Worm (Caenorhabditis elegans) whole organism, mixed stage, embryonic: ENCODE measurements around the gene srab-8.

ENCODE experiments used
- M03D4.4 ChIP-seq: sonication (generic microtip); optimal IDR thresholded peaks from 2 replicates; lab custom pipeline; 2017; ENCODE audit warnings: mild to moderate bottlenecking, missing genetic modification characterization, missing compliant biosample characterization
- bed-3 ChIP-seq: fragments of 200-800 bp; sonication (Bioruptor generic); optimal IDR thresholded peaks from 3 replicates; lab custom pipeline; 2018; ENCODE audit warnings: mild to moderate bottlenecking, missing genetic modification characterization, moderate library complexity, missing compliant biosample characterization
- blmp-1 ChIP-seq: fragments of 150-350 bp; optimal IDR thresholded peaks from 2 replicates; lab custom pipeline; 2014; ENCODE audit warnings: missing biosample characterization, missing genetic modification characterization
- ceh-39 ChIP-seq: fragments of 150-350 bp; optimal IDR thresholded peaks from 2 replicates; lab custom pipeline; 2014; ENCODE audit warnings: missing biosample characterization, missing genetic modification characterization
- ceh-43 ChIP-seq: fragments of 200-800 bp; sonication (Bioruptor generic); optimal IDR thresholded peaks from 2 replicates; lab custom pipeline; 2018; ENCODE audit warnings: mild to moderate bottlenecking, missing genetic modification characterization, moderate library complexity, missing compliant biosample characterization
- ceh-83 ChIP-seq: fragments of 200-800 bp; sonication (Bioruptor generic); optimal IDR thresholded peaks from 2 replicates; lab custom pipeline; 2018; ENCODE audit warnings: mild to moderate bottlenecking, missing genetic modification characterization, missing compliant biosample characterization
- ces-1 ChIP-seq: fragments of 150-350 bp; optimal IDR thresholded peaks from 2 replicates; lab custom pipeline; 2014; ENCODE audit warnings: missing biosample characterization, missing genetic modification reagents, missing genetic modification characterization
- cnd-1 ChIP-seq: fragments of 200-800 bp; sonication (Bioruptor generic); optimal IDR thresholded peaks from 2 replicates; lab custom pipeline; 2018; ENCODE audit warnings: mild to moderate bottlenecking, missing genetic modification characterization, missing compliant biosample characterization
- drap-1 ChIP-seq: fragments of 200-800 bp; sonication (Bioruptor generic); optimal IDR thresholded peaks from 3 replicates; lab custom pipeline; 2018; ENCODE audit warnings: mild to moderate bottlenecking, missing genetic modification characterization, missing compliant biosample characterization
- elt-3 ChIP-seq: fragments of 150-350 bp; optimal IDR thresholded peaks from 2 replicates; lab custom pipeline; 2014; ENCODE audit warnings: missing biosample characterization, missing genetic modification characterization
- flh-1 ChIP-seq: fragments of 200-800 bp; sonication (Bioruptor generic); optimal IDR thresholded peaks from 2 replicates; lab custom pipeline; 2018; ENCODE audit warnings: mild to moderate bottlenecking, missing genetic modification characterization, moderate library complexity, missing compliant biosample characterization
- ham-2 ChIP-seq: fragments of 200-800 bp; sonication (Bioruptor generic); optimal IDR thresholded peaks from 2 replicates; lab custom pipeline; 2018; ENCODE audit warnings: mild to moderate bottlenecking, missing genetic modification characterization, missing compliant biosample characterization
- hlh-1 ChIP-seq: fragments of 150-350 bp; optimal IDR thresholded peaks from 2 replicates; lab custom pipeline; 2014; ENCODE audit warnings: missing biosample characterization, missing genetic modification reagents, missing genetic modification characterization
- lin-13 ChIP-seq: fragments of 150-350 bp; optimal IDR thresholded peaks from 2 replicates; lab custom pipeline; 2014; ENCODE audit warnings: missing biosample characterization, missing genetic modification characterization
- lin-32 ChIP-seq: fragments of 200-800 bp; sonication (Bioruptor generic); optimal IDR thresholded peaks from 2 replicates; lab custom pipeline; 2018; ENCODE audit warnings: mild to moderate bottlenecking, missing genetic modification characterization, missing compliant biosample characterization
- lsy-2 ChIP-seq: fragments of 150-350 bp; optimal IDR thresholded peaks from 2 replicates; lab custom pipeline; 2014; ENCODE audit warnings: missing biosample characterization, missing genetic modification characterization
- mab-5 ChIP-seq: fragments of 150-350 bp; optimal IDR thresholded peaks from 2 replicates; lab custom pipeline; 2014; ENCODE audit warnings: missing biosample characterization, missing genetic modification characterization
- mls-2 ChIP-seq: sonication (generic microtip); optimal IDR thresholded peaks from 2 replicates; lab custom pipeline; 2016; ENCODE audit warnings: mild to moderate bottlenecking, missing genetic modification characterization, moderate library complexity, missing compliant biosample characterization
- nhr-12 ChIP-seq: fragments of 150-350 bp; optimal IDR thresholded peaks from 2 replicates; lab custom pipeline; 2014; ENCODE audit warnings: missing biosample characterization, missing genetic modification characterization
- nhr-2 ChIP-seq: fragments of 150-350 bp; optimal IDR thresholded peaks from 2 replicates; lab custom pipeline; 2014; ENCODE audit warnings: missing biosample characterization, missing genetic modification characterization
- nhr-237 ChIP-seq: fragments of 150-350 bp; optimal IDR thresholded peaks from 2 replicates; lab custom pipeline; 2014; ENCODE audit warnings: missing biosample characterization, missing genetic modification characterization
- nhr-28 ChIP-seq: fragments of 150-350 bp; optimal IDR thresholded peaks from 2 replicates; lab custom pipeline; 2014; ENCODE audit warnings: missing biosample characterization, missing genetic modification characterization
- nhr-76 ChIP-seq: sonication (generic microtip); optimal IDR thresholded peaks from 2 replicates; lab custom pipeline; 2017; ENCODE audit warnings: missing biosample characterization, missing genetic modification characterization
- pha-4 ChIP-seq: fragments of 150-350 bp; optimal IDR thresholded peaks from 2 replicates; lab custom pipeline; 2018; ENCODE audit warnings: missing biosample characterization, missing genetic modification reagents, missing genetic modification characterization
- sem-2 ChIP-seq: fragments of 200-800 bp; sonication (Bioruptor generic); optimal IDR thresholded peaks from 2 replicates; lab custom pipeline; 2018; ENCODE audit warnings: mild to moderate bottlenecking, missing genetic modification characterization, missing compliant biosample characterization
- tbx-8 ChIP-seq: fragments of 200-800 bp; sonication (Bioruptor generic); optimal IDR thresholded peaks from 2 replicates; lab custom pipeline; 2018; ENCODE audit warnings: mild to moderate bottlenecking, missing genetic modification characterization, moderate library complexity, missing compliant biosample characterization
- unc-120 ChIP-seq: sonication (generic microtip); optimal IDR thresholded peaks from 2 replicates; lab custom pipeline; 2017; ENCODE audit warnings: missing genetic modification characterization, missing compliant biosample characterization; ENCODE audit not compliant: poor library complexity, severe bottlenecking
- unc-39 ChIP-seq: fragments of 150-350 bp; optimal IDR thresholded peaks from 2 replicates; lab custom pipeline; 2014; ENCODE audit warnings: missing biosample characterization, missing genetic modification characterization
- zip-8 ChIP-seq: fragments of 150-350 bp; optimal IDR thresholded peaks from 2 replicates; lab custom pipeline; 2014; ENCODE audit warnings: missing biosample characterization, missing genetic modification characterization
- ztf-11 ChIP-seq: fragments of 150-350 bp; optimal IDR thresholded peaks from 2 replicates; lab custom pipeline; 2014; ENCODE audit warnings: missing biosample characterization, missing genetic modification characterization

Gene srab-8

ce11 chrV:3149910-3150428 lies 26.3 kb upstream of the srab-8 start:
- no peak for TF ChIP-seq ceh-39 (tag; lab: Kevin White, UChicago)
- TF ChIP-seq flh-1 (GFP tag; lab: Kevin White, UChicago): no peak
- TF ChIP-seq nhr-76 (tag; lab: Kevin White, UChicago): no peak
- no peak for TF ChIP-seq cnd-1
- no peak for TF ChIP-seq ztf-11 (tag; lab: Kevin White, UChicago)
- TF ChIP-seq mab-5 (tag; lab: Kevin White, UChicago): no peak
- TF ChIP-seq blmp-1: no peak
- no peak for TF ChIP-seq lin-13 (tag; lab: Kevin White, UChicago)
- TF ChIP-seq hlh-1 (tag; lab: Kevin White, UChicago): no peak
- no peak for TF ChIP-seq ham-2 (GFP tag; lab: Kevin White, UChicago)
- no peak for TF ChIP-seq nhr-12 (tag; lab: Kevin White, UChicago)
- no peak for TF ChIP-seq nhr-28 (tag; lab: Kevin White, UChicago)
- TF ChIP-seq bed-3 (GFP tag; lab: Kevin White, UChicago): no peak
- no peak for TF ChIP-seq nhr-237 (tag; lab: Kevin White, UChicago)

DNA sequence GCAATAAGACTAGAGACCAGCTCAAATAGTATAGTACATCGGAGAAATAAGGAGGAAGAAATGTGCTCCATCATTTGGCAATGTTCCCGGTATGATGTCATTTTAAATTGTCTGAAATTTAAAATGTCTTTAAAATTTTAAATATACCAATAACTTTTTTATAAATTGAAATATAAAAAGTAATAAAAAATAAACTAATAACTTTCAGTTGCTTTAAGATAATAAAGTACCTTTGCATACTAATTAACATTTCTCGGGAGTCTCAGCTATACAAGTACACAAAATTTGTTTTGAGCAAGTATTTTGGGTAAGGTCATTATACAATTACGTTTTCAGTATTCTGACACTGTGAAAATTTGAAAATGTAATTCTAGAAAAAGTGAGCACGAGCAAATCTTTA lies 24.4 kb upstream of the srab-8 start, which contains the start of gene srab-6:
TSS of gene srab-6 (minus strand) at position 101 of the 400 bp plus-strand sequence.
- no peak for TF ChIP-seq ceh-39 (tag; lab: Kevin White, UChicago)
- no peak for TF ChIP-seq mab-5 (tag; lab: Kevin White, UChicago)
- TF ChIP-seq elt-3 (tag; lab: Kevin White, UChicago): no peak
- no peak for TF ChIP-seq tbx-8 (GFP tag; lab: Kevin White, UChicago)
- no peak for TF ChIP-seq zip-8
- no peak for TF ChIP-seq M03D4.4 (tag; lab: Kevin White, UChicago)
- no peak for TF ChIP-seq ztf-11 (tag; lab: Kevin White, UChicago)
- TF ChIP-seq lsy-2 (tag; lab: Kevin White, UChicago): no peak
- TF ChIP-seq nhr-28 (tag; lab: Kevin White, UChicago): no peak
- no peak for TF ChIP-seq ces-1 (GFP tag; lab: Kevin White, UChicago)
- TF ChIP-seq flh-1 (GFP tag; lab: Kevin White, UChicago): no peak
- no peak for TF ChIP-seq drap-1 (GFP tag; lab: Kevin White, UChicago)
- TF ChIP-seq hlh-1 (tag; lab: Kevin White, UChicago): no peak

ce11 chrV:3155072-3155471 lies 21.2 kb upstream of the srab-8 start, which contains the start of gene srab-7:
srab-7 (minus strand) TSS chrV:3155172.
- TF ChIP-seq ceh-83 (GFP tag; lab: Kevin White, UChicago) (no peak), ztf-11 (tag; lab: Kevin White, UChicago) (no peak), elt-3 (tag; lab: Kevin White, UChicago) (no peak), mls-2 (tag; lab: Kevin White, UChicago) (no peak), ham-2 (GFP tag; lab: Kevin White, UChicago) (no peak)

DNA sequence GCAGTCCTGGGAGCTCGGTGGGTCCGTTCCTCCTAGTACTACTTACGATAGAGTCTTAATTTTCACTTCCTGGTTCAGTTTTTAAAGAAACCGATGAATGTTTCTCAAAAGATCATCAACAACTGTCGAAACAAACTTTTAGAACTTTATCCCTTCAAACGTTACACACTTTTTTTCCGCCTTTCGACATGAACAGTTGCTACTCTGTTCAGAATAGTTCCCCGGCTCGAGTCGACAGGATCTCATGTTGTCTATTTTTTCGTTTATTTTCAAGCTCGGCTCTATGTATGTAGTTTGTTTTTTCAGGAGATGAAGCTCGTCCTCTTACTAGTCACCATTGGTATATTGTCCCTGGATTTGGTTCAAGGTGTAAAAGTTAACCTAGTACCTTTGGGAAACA lies 19.5 kb upstream of the srab-8 start, which contains the start of gene exh-1:
TSS of gene exh-1 (plus strand) at position 301 of the 400 bp plus-strand sequence.
- TF ChIP-seq drap-1 (GFP tag; lab: Kevin White, UChicago): no peak
- TF ChIP-seq tbx-8 (GFP tag; lab: Kevin White, UChicago): no peak
- TF ChIP-seq sem-2 (GFP tag; lab: Kevin White, UChicago): no peak
- TF ChIP-seq nhr-2 (tag; lab: Kevin White, UChicago): no peak
- no peak for TF ChIP-seq nhr-76 (tag; lab: Kevin White, UChicago)
- no peak for TF ChIP-seq unc-39 (tag; lab: Kevin White, UChicago)
- TF ChIP-seq M03D4.4 (tag; lab: Kevin White, UChicago): no peak
- TF ChIP-seq elt-3 (tag; lab: Kevin White, UChicago): no peak
- no peak for TF ChIP-seq zip-8
- no peak for TF ChIP-seq mls-2 (tag; lab: Kevin White, UChicago)
- TF ChIP-seq hlh-1 (tag; lab: Kevin White, UChicago): no peak
- TF ChIP-seq unc-120 (tag; lab: Kevin White, UChicago): no peak

ce11 chrV:3158379-3158778 lies 17.9 kb upstream of the srab-8 start:
- TF ChIP-seq mls-2 (tag; lab: Kevin White, UChicago) (no peak), ceh-43 (GFP tag; lab: Kevin White, UChicago) (no peak), flh-1 (GFP tag; lab: Kevin White, UChicago) (no peak), zip-8 (no peak), lin-13 (tag; lab: Kevin White, UChicago) (no peak), lsy-2 (tag; lab: Kevin White, UChicago) (no peak), elt-3 (tag; lab: Kevin White, UChicago) (no peak), lin-32 (GFP tag; lab: Kevin White, UChicago) (no peak), nhr-237 (tag; lab: Kevin White, UChicago) (no peak), pha-4 (tag; lab: Kevin White, UChicago) (no peak), unc-120 (tag; lab: Kevin White, UChicago) (no peak), sem-2 (GFP tag; lab: Kevin White, UChicago) (no peak), nhr-76 (tag; lab: Kevin White, UChicago) (no peak), nhr-12 (tag; lab: Kevin White, UChicago) (no peak), ceh-83 (GFP tag; lab: Kevin White, UChicago) (no peak), ces-1 (GFP tag; lab: Kevin White, UChicago) (no peak)
- TF ChIP-seq, all 35 proteins: peak for 0
